Fruit fly (Drosophila melanogaster) whole organism, embryonic: ENCODE data around the gene CG14636.
"Not testable (repeated sequence)": the region's sequence is repeated elsewhere in the genome, so short reads cannot be mapped to it uniquely, and the experiment has no call there.

Experiments used
- CG10979 ChIP-seq: fragments of 200-800 bp; sonication (Bioruptor generic); optimal IDR thresholded peaks from 2 replicates; lab custom pipeline; 2018; ENCODE audit warnings: missing biosample characterization, mild to moderate bottlenecking, missing genetic modification characterization, moderate library complexity
- CG12236 ChIP-seq: fragments of 200-800 bp; sonication (Bioruptor generic); optimal IDR thresholded peaks from 2 replicates; lab custom pipeline; 2016; ENCODE audit warnings: missing biosample characterization, missing genetic modification characterization
- CG12299 ChIP-seq: fragments of 200-800 bp; sonication (Bioruptor generic); optimal IDR thresholded peaks from 2 replicates; lab custom pipeline; 2018; ENCODE audit warnings: missing biosample characterization, mild to moderate bottlenecking, missing genetic modification characterization
- CG12769 ChIP-seq: fragments of 200-800 bp; sonication (Bioruptor generic); optimal IDR thresholded peaks from 2 replicates; lab custom pipeline; 2019; ENCODE audit warnings: missing biosample characterization, mild to moderate bottlenecking, missing genetic modification characterization, moderate library complexity
- CG14014 ChIP-seq: fragments of 200-800 bp; sonication (Bioruptor generic); IDR thresholded peaks from 2 replicates; pipeline ENCODE4 v1.3.6; 2022; ENCODE audit warnings: missing biosample characterization, missing genetic modification characterization
- CG17328 ChIP-seq: fragments of 200-800 bp; sonication (Bioruptor generic); IDR thresholded peaks from 2 replicates; pipeline ENCODE4 v1.3.6; 2022; ENCODE audit warnings: missing biosample characterization, missing genetic modification characterization
- CG18619 ChIP-seq: fragments of 200-800 bp; sonication (Bioruptor generic); optimal IDR thresholded peaks from 3 replicates; lab custom pipeline; 2017; ENCODE audit warnings: missing biosample characterization, mild to moderate bottlenecking, missing genetic modification characterization
- CG3065 ChIP-seq: fragments of 200-800 bp; sonication (Bioruptor generic); optimal IDR thresholded peaks from 2 replicates; lab custom pipeline; 2016; ENCODE audit warnings: missing biosample characterization, missing genetic modification characterization
- CG3281 ChIP-seq: fragments of 200-800 bp; sonication (Bioruptor generic); optimal IDR thresholded peaks from 3 replicates; lab custom pipeline; 2017; ENCODE audit warnings: missing biosample characterization, mild to moderate bottlenecking, missing genetic modification characterization
- CG3838 ChIP-seq: fragments of 200-800 bp; sonication (Bioruptor generic); optimal IDR thresholded peaks from 3 replicates; lab custom pipeline; 2016; ENCODE audit warnings: missing biosample characterization, missing genetic modification characterization
- CG4360 ChIP-seq: fragments of 200-800 bp; sonication (Bioruptor generic); IDR thresholded peaks from 2 replicates; pipeline ENCODE4 v1.3.6; 2022; ENCODE audit warnings: missing biosample characterization, missing genetic modification characterization
- CG43689 ChIP-seq: fragments of 200-800 bp; sonication (Bioruptor generic); IDR thresholded peaks from 2 replicates; pipeline ENCODE4 v1.3.6; 2022; ENCODE audit warnings: missing biosample characterization, missing genetic modification characterization
- CG6272 ChIP-seq: fragments of 200-800 bp; sonication (Bioruptor generic); IDR thresholded peaks from 2 replicates; pipeline ENCODE4 v1.3.6; 2022; ENCODE audit warnings: missing biosample characterization, missing genetic modification characterization
- CG7786 ChIP-seq: fragments of 200-800 bp; sonication (Bioruptor generic); optimal IDR thresholded peaks from 2 replicates; lab custom pipeline; 2016; ENCODE audit warnings: missing biosample characterization, missing genetic modification characterization
- CG8290 ChIP-seq, 3 experiments: fragments of 200-800 bp; sonication (Bioruptor generic); optimal IDR thresholded peaks; 2 replicates each; lab custom pipeline; 2016 to 2019; ENCODE audit warnings: missing biosample characterization in 3 of 3, missing genetic modification characterization in 3 of 3, mild to moderate bottlenecking in 2 of 3, moderate library complexity in 1 of 3
- CG8924 ChIP-seq: fragments of 200-800 bp; optimal IDR thresholded peaks from 3 replicates; lab custom pipeline; 2019; ENCODE audit warnings: missing biosample characterization, mild to moderate bottlenecking, missing genetic modification characterization, moderate library complexity
- D19A ChIP-seq: fragments of 200-800 bp; optimal IDR thresholded peaks from 3 replicates; lab custom pipeline; 2019; ENCODE audit warnings: missing biosample characterization, mild to moderate bottlenecking, missing genetic modification characterization, moderate library complexity
- Dad ChIP-seq: fragments of 200-800 bp; sonication (Bioruptor generic); optimal IDR thresholded peaks from 3 replicates; lab custom pipeline; 2016; ENCODE audit warnings: missing biosample characterization, missing genetic modification characterization
- E2f1 ChIP-seq: fragments of 200-800 bp; sonication (Bioruptor generic); IDR thresholded peaks from 2 replicates; pipeline ENCODE4 v1.3.6; 2022; ENCODE audit warnings: missing biosample characterization, missing genetic modification characterization
- H15 ChIP-seq: fragments of 200-800 bp; sonication (Bioruptor generic); IDR thresholded peaks from 3 replicates; pipeline ENCODE4 v1.3.6; 2022; ENCODE audit warnings: missing biosample characterization, missing genetic modification characterization
- Hmr ChIP-seq: fragments of 200-800 bp; sonication (Bioruptor generic); optimal IDR thresholded peaks from 3 replicates; lab custom pipeline; 2017; ENCODE audit warnings: mild to moderate bottlenecking, missing biosample characterization, missing genetic modification reagents, missing genetic modification characterization
- Hmx ChIP-seq: fragments of 200-800 bp; sonication (Bioruptor generic); optimal IDR thresholded peaks from 2 replicates; lab custom pipeline; 2016; ENCODE audit warnings: missing biosample characterization, missing genetic modification characterization
- Hr3 ChIP-seq: fragments of 200-800 bp; sonication (Bioruptor generic); optimal IDR thresholded peaks from 3 replicates; lab custom pipeline; 2016; ENCODE audit warnings: missing biosample characterization, missing genetic modification characterization
- Hr39 ChIP-seq: fragments of >200 bp; optimal IDR thresholded peaks from 2 replicates; lab custom pipeline; 2017
- Kr ChIP-seq: fragments of 200-800 bp; sonication (Bioruptor generic); optimal IDR thresholded peaks from 2 replicates; lab custom pipeline; 2017; ENCODE audit warnings: missing biosample characterization, mild to moderate bottlenecking, missing genetic modification characterization
- Mrtf ChIP-seq: fragments of 200-800 bp; sonication (Bioruptor generic); IDR thresholded peaks from 3 replicates; pipeline ENCODE4 v1.3.6; 2022; ENCODE audit warnings: missing biosample characterization, missing genetic modification characterization
- NC2α ChIP-seq: fragments of 200-800 bp; sonication (Bioruptor generic); optimal IDR thresholded peaks from 2 replicates; lab custom pipeline; 2016; ENCODE audit warnings: missing biosample characterization, missing genetic modification characterization
- NK7.1 ChIP-seq: fragments of 200-800 bp; sonication (Bioruptor generic); optimal IDR thresholded peaks from 3 replicates; lab custom pipeline; 2016; ENCODE audit warnings: missing biosample characterization, missing genetic modification characterization
- Nf-YB ChIP-seq: fragments of 200-800 bp; sonication (Bioruptor generic); optimal IDR thresholded peaks from 3 replicates; lab custom pipeline; 2019; ENCODE audit warnings: missing biosample characterization, mild to moderate bottlenecking, missing genetic modification characterization, moderate library complexity
- Poxn ChIP-seq: fragments of 200-800 bp; sonication (Bioruptor generic); IDR thresholded peaks from 2 replicates; pipeline ENCODE4 v1.3.6; 2022; ENCODE audit warnings: missing biosample characterization, missing genetic modification characterization
- Sry-δ ChIP-seq: fragments of 200-800 bp; sonication (Bioruptor generic); optimal IDR thresholded peaks from 2 replicates; lab custom pipeline; 2016; ENCODE audit warnings: missing biosample characterization, missing genetic modification characterization
- Taf1 ChIP-seq: fragments of 200-800 bp; sonication (Bioruptor generic); IDR thresholded peaks from 2 replicates; pipeline ENCODE4 v1.3.6; 2022; ENCODE audit warnings: missing biosample characterization, missing genetic modification characterization
- Trl ChIP-seq, 3 experiments: fragments of >200 bp in 2 of 3; fragments of 200-800 bp in 1 of 3; sonication (Bioruptor generic) in 1 of 3; optimal IDR thresholded peaks; 2 replicates in 1 of 3; 3 replicates in 2 of 3; lab custom pipeline; 2016 to 2017; ENCODE audit warnings: missing biosample characterization in 1 of 3, missing genetic modification characterization in 1 of 3
- amos ChIP-seq: fragments of 200-800 bp; sonication (Bioruptor generic); IDR thresholded peaks from 2 replicates; pipeline ENCODE4 v1.3.6; 2022; ENCODE audit warnings: missing biosample characterization, missing genetic modification characterization; ENCODE audit not compliant: partially characterized antibody
- ase ChIP-seq: fragments of 200-800 bp; sonication (Bioruptor generic); IDR thresholded peaks from 3 replicates; pipeline ENCODE4 v1.3.6; 2022; ENCODE audit warnings: missing biosample characterization, missing genetic modification characterization
- danr ChIP-seq: fragments of 200-800 bp; sonication (Bioruptor generic); IDR thresholded peaks from 2 replicates; pipeline ENCODE4 v1.3.6; 2022; ENCODE audit warnings: missing biosample characterization, missing genetic modification characterization
- dm ChIP-seq: fragments of 200-800 bp; sonication (Bioruptor generic); optimal IDR thresholded peaks from 3 replicates; lab custom pipeline; 2016; ENCODE audit warnings: missing biosample characterization, missing genetic modification characterization
- dmrt99B ChIP-seq: fragments of 200-800 bp; sonication (Bioruptor generic); optimal IDR thresholded peaks from 2 replicates; lab custom pipeline; 2018; ENCODE audit warnings: missing biosample characterization, mild to moderate bottlenecking, missing genetic modification characterization, moderate library complexity
- esg ChIP-seq: fragments of 200-800 bp; sonication (Bioruptor generic); conservative IDR thresholded peaks from 2 replicates; pipeline ENCODE4 v1.3.6; 2022; ENCODE audit warnings: missing biosample characterization, missing genetic modification characterization
- hth ChIP-seq: fragments of >200 bp; optimal IDR thresholded peaks from 2 replicates; lab custom pipeline; 2017; ENCODE audit warnings: inconsistent platforms
- ind ChIP-seq: fragments of 200-800 bp; sonication (Bioruptor generic); optimal IDR thresholded peaks from 3 replicates; lab custom pipeline; 2016; ENCODE audit warnings: missing biosample characterization, missing genetic modification characterization
- nom ChIP-seq: fragments of 200-800 bp; sonication (Bioruptor generic); optimal IDR thresholded peaks from 2 replicates; lab custom pipeline; 2017; ENCODE audit warnings: missing biosample characterization, missing genetic modification characterization, mild to moderate bottlenecking, moderate library complexity, missing genetic modification reagents
- otp ChIP-seq: fragments of 200-800 bp; sonication (Bioruptor generic); IDR thresholded peaks from 3 replicates; pipeline ENCODE4, ENCODE4 v1.3.6; 2022; ENCODE audit warnings: missing biosample characterization, missing genetic modification characterization
- pb ChIP-seq: fragments of 200-800 bp; sonication (Bioruptor generic); optimal IDR thresholded peaks from 3 replicates; lab custom pipeline; 2016; ENCODE audit warnings: missing biosample characterization, missing genetic modification characterization
- shn ChIP-seq: fragments of 200-800 bp; sonication (Bioruptor generic); optimal IDR thresholded peaks from 3 replicates; lab custom pipeline; 2016; ENCODE audit warnings: missing biosample characterization, missing genetic modification characterization
- twi ChIP-seq: fragments of 200-800 bp; optimal IDR thresholded peaks from 2 replicates; lab custom pipeline; 2019; ENCODE audit warnings: missing biosample characterization, mild to moderate bottlenecking, missing genetic modification characterization, moderate library complexity
- unc-4 ChIP-seq: fragments of 200-800 bp; sonication (Bioruptor generic); IDR thresholded peaks from 2 replicates; pipeline ENCODE4 v1.3.6; 2022; ENCODE audit warnings: missing biosample characterization, missing genetic modification characterization; ENCODE audit not compliant: partially characterized antibody
- z ChIP-seq: fragments of 200-800 bp; sonication (Bioruptor generic); IDR thresholded peaks from 3 replicates; pipeline ENCODE4 v1.3.6; 2022; ENCODE audit warnings: missing biosample characterization, missing genetic modification characterization
- zf30C ChIP-seq: fragments of 200-800 bp; sonication (Bioruptor generic); optimal IDR thresholded peaks from 3 replicates; lab custom pipeline; 2018; ENCODE audit warnings: missing biosample characterization, mild to moderate bottlenecking, missing genetic modification characterization

CG14636 gene

DNA sequence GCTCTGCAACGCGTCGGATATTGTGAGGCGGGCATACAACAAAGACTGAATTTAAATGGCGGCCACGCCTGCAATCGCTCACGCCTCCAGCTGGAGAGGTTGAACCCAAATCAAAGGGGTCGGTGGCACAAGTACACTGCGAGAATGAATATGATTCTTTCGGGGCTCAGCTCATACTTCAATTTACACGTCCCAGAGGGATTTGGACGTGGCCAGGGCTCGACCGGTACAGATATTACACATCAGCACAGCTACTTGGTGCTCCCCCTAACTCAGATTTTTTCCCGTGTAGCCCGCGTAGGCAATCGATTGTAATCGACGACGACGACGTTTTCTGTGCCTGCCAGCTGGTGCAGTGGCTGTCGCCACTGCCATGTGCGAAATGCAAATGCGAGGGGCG, 1.1 kb downstream of the CG14636 start (continued):
- peak; percentile 67 for TF ChIP-seq CG10979 (tag; lab: Kevin White, UChicago)
- peak; percentile 76 for TF ChIP-seq pb (GFP tag; lab: Kevin White, UChicago)

DNA sequence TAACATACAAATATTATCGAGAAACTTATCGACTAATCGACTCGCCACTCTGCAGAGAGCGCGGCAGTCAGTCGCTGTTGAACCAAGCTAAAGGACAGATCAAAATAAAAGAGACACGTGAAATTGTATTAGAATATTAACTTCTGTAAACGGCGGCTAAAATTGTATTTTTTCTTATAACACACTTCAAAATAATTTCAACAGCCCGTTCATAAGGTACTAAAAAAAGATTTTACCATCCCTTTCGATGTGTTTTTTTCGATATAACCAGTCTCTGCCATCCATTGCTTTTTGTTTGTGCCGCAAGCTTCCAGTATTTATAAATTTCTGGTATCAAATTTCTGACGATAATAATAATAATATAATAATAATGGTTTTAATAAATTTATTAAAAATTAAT, 3.6 kb downstream of the CG14636 start, which contains the start of gene aux:
Gene aux, plus strand, starts transcription at position 301 of the 400 bp plus-strand sequence.
- TF ChIP-seq shn (GFP tag; lab: Kevin White, UChicago); Hmx; CG7786: not testable (repeated sequence)

DNA sequence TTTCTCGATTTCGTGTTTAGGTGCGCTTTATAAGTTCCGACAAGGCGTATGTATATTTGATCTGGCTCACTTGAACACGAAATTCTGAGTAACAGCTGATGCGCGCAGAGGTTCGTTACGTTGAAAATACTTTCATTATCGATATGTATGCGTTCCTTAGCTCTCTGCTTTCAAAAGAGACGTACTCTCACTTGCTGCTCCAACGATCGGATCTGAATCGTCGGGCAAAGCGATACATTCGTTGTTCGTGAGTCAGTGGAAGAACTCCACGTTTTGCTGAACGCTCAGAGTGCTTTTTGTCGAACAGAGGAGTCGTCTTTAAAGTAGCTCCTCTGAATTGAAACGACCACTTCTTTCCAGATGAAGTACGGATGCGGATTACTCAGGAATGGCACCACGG, 18.1 kb downstream of the CG14636 start, which contains the start of gene beta-Man:
Gene beta-Man, plus strand, starts transcription at position 152 of the 400 bp plus-strand sequence.
- TF ChIP-seq danr (GFP tag; lab: Robert Waterston, UW) (no peak), Poxn (GFP tag; lab: Robert Waterston, UW) (no peak), NC2α (GFP tag; lab: Kevin White, UChicago) (no peak), CG43689 (GFP tag; lab: Robert Waterston, UW) (no peak), CG3065 (GFP tag; lab: Kevin White, UChicago) (no peak), CG17328 (no peak), Dad (GFP tag; lab: Kevin White, UChicago) (no peak), otp (GFP tag; lab: Robert Waterston, UW) (no peak), Mrtf (GFP tag; lab: Robert Waterston, UW) (no peak), unc-4 (GFP tag; lab: Robert Waterston, UW) (peak; percentile 35; the same call in 1 of the 2 replicates), Hr3 (GFP tag; lab: Kevin White, UChicago) (no peak), zf30C (no peak), CG6272 (no peak), Sry-δ (GFP tag; lab: Kevin White, UChicago) (peak; percentile 51), CG4360 (no peak), CG8924 (tag; lab: Kevin White, UChicago) (no peak), CG12769 (tag; lab: Kevin White, UChicago) (peak; percentile 35), esg (GFP tag; lab: Robert Waterston, UW) (no peak), nom (GFP tag; lab: Kevin White, UChicago) (peak; percentile 48), twi (tag; lab: Kevin White, UChicago) (no peak), amos (GFP tag; lab: Robert Waterston, UW) (peak; percentile 68), E2f1 (no peak), Hr39 (lab: Kevin White, UChicago) (no peak), Kr (GFP tag; lab: Kevin White, UChicago) (no peak), H15 (GFP tag; lab: Robert Waterston, UW) (no peak), dm (GFP tag; lab: Kevin White, UChicago) (peak; percentile 32), CG12236 (GFP tag; lab: Kevin White, UChicago) (no peak), dmrt99B (tag; lab: Kevin White, UChicago) (no peak), Taf1 (GFP tag; lab: Robert Waterston, UW) (no peak), CG12299 (tag; lab: Kevin White, UChicago) (no peak), CG14014 (GFP tag; lab: Robert Waterston, UW) (no peak), Trl (optimal IDR thresholded peaks at IDR 0.05; lab: Kevin White, UChicago) (peak; percentile 28 to 41), Trl (GFP tag; optimal IDR thresholded peaks at IDR 0.05; lab: Kevin White, UChicago) (no peak), z (GFP tag; lab: Robert Waterston, UW) (no peak), ase (GFP tag; lab: Robert Waterston, UW) (no peak), NK7.1 (GFP tag; lab: Kevin White, UChicago) (no peak), Hmr (GFP tag; lab: Kevin White, UChicago) (peak; percentile 17), CG18619 (no peak), D19A (tag; lab: Kevin White, UChicago) (peak; percentile 7), CG3281 (GFP tag; lab: Kevin White, UChicago) (peak; percentile 4), CG8290 (GFP tag; optimal IDR thresholded peaks at IDR 0.05; lab: Kevin White, UChicago) (peak; percentile 33), CG8290 (tag; optimal IDR thresholded peaks at IDR 0.05; lab: Kevin White, UChicago) (peak in 1 of 2 experiments; percentile 60), CG3838 (no peak), hth (lab: Kevin White, UChicago) (no peak), Nf-YB (GFP tag; lab: Kevin White, UChicago) (no peak), ind (no peak)
